Worm (Caenorhabditis elegans): ENCODE data around the gene scrm-7.

DNA sequence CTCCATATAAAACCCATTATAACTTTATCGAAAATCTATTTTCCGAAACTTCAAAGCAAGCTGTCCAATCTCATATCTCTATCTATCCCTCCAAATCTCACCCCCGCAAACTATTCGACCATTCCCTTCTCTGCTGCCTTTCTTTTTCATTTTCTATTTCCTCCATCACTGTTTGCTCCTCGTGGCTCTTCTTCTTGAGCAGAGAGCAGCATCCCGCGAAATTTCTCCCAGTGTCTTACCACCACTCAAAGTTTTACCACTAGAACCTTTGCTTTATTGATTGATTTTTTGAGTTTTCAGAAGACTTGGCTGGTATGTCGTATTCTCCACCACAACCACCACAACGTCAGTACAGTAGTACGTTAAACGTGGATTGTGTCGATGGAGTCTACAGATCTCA is 50.2 kb downstream of the scrm-7 start, which contains the start of gene oig-3:
- TF ChIP-seq him-1 (tag; optimal IDR thresholded peaks at IDR 0.05) (no peak), dao-5 (tag; optimal IDR thresholded peaks at IDR 0.05) (no peak)

Data from whole organism, L4/young adult.